Worm (Caenorhabditis elegans): ENCODE results near the gene F41C3.11.

Gene F41C3.11

ce11 chrII:4753133-4753532, 19.4 kb upstream of the F41C3.11 start, which contains the start of gene C27D9.1:
TSS of gene C27D9.1 (plus strand) at chrII:4753413.
- TF ChIP-seq hmg-4 (GFP tag; optimal IDR thresholded peaks at IDR 0.05) (no peak), hnd-1 (tag; optimal IDR thresholded peaks at IDR 0.05) (no peak), ets-7 (tag; optimal IDR thresholded peaks at IDR 0.05) (no peak), aly-1 (tag; optimal IDR thresholded peaks at IDR 0.05) (no peak), F13C5.2 (tag; optimal IDR thresholded peaks at IDR 0.05) (no peak), tbx-11 (GFP tag; IDR thresholded peaks at IDR 0.05) (no peak), sea-1 (GFP tag; conservative IDR thresholded peaks at IDR 0.05) (no peak), flt-1 (GFP tag; IDR thresholded peaks at IDR 0.05) (no peak), tbx-37 (GFP tag; conservative IDR thresholded peaks at IDR 0.05) (no peak), scrt-1 (GFP tag; IDR thresholded peaks at IDR 0.05) (no peak)

- TF ChIP-seq pes-1 (GFP tag; IDR thresholded peaks at IDR 0.05) (no peak), ceh-13 (GFP tag; optimal IDR thresholded peaks at IDR 0.05) (no peak), B0310.2 (tag; optimal IDR thresholded peaks at IDR 0.05) (no peak), aly-1 (tag; optimal IDR thresholded peaks at IDR 0.05) (no peak), ets-7 (tag; optimal IDR thresholded peaks at IDR 0.05) (no peak), tbx-11 (GFP tag; IDR thresholded peaks at IDR 0.05) (no peak), tbx-37 (GFP tag; conservative IDR thresholded peaks at IDR 0.05) (no peak), sea-1 (GFP tag; conservative IDR thresholded peaks at IDR 0.05) (no peak), F13C5.2 (tag; optimal IDR thresholded peaks at IDR 0.05) (no peak), tra-4 (tag; optimal IDR thresholded peaks at IDR 0.05) (no peak), ama-1 (optimal IDR thresholded peaks at IDR 0.05) (no peak), ceh-36 (tag; optimal IDR thresholded peaks at IDR 0.05) (no peak), hnd-1 (tag; optimal IDR thresholded peaks at IDR 0.05) (no peak), hmg-4 (GFP tag; optimal IDR thresholded peaks at IDR 0.05) (no peak), flt-1 (GFP tag; IDR thresholded peaks at IDR 0.05) (no peak), hmbx-1 (tag; optimal IDR thresholded peaks at IDR 0.05) (no peak), scrt-1 (GFP tag; IDR thresholded peaks at IDR 0.05) (no peak)
Measured at ce11 chrII:4752257-4752728, 18.5 kb upstream of the F41C3.11 start, which contains the start of gene F41C3.1. TSS of gene F41C3.1 (plus strand) at chrII:4752307.

ce11 chrII:4749581-4749980, 15.8 kb upstream of the F41C3.11 start, which contains the start of gene F41C3.2:
TSS of gene F41C3.2 (plus strand) at chrII:4749968.
- no peak for TF ChIP-seq ceh-36 (tag; optimal IDR thresholded peaks at IDR 0.05)
- no peak for TF ChIP-seq tbx-37 (GFP tag; conservative IDR thresholded peaks at IDR 0.05)
- TF ChIP-seq B0310.2 (tag; optimal IDR thresholded peaks at IDR 0.05) = no peak
- no peak for TF ChIP-seq ceh-13 (GFP tag; optimal IDR thresholded peaks at IDR 0.05)
- no peak for TF ChIP-seq sea-1 (GFP tag; conservative IDR thresholded peaks at IDR 0.05)
- no peak for TF ChIP-seq ama-1 (optimal IDR thresholded peaks at IDR 0.05)

DNA sequence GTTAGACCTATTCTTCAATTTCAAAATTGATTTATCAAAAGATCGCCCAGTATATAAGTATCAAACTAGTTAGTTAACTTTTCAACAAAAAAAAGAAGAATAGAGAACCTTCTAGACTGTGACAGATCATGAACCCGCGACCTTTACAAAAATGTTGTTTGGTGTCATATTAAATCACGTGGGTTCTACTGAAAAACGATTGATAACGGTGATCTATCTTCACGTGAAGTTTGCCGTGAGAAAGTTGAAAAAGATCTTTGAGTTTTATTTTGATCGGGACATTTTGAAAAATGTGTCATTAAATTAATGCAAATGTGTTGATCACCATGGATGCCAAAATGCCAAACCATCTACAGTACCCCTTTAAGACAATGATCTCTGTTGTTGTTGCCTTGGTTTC, 14.6 kb upstream of the F41C3.11 start:
- TF ChIP-seq pes-1 (GFP tag; IDR thresholded peaks at IDR 0.05) = no peak
- TF ChIP-seq hmbx-1 (tag; optimal IDR thresholded peaks at IDR 0.05) = no peak
- no peak for TF ChIP-seq ceh-13 (GFP tag; optimal IDR thresholded peaks at IDR 0.05)
- TF ChIP-seq tra-4 (tag; optimal IDR thresholded peaks at IDR 0.05) = no peak
- TF ChIP-seq tbx-11 (GFP tag; IDR thresholded peaks at IDR 0.05) = no peak
- TF ChIP-seq F13C5.2 (tag; optimal IDR thresholded peaks at IDR 0.05) = no peak
- no peak for TF ChIP-seq hmg-4 (GFP tag; optimal IDR thresholded peaks at IDR 0.05)

ce11 chrII:4747697-4748096, 13.9 kb upstream of the F41C3.11 start:
- TF ChIP-seq tbx-37 (GFP tag; conservative IDR thresholded peaks at IDR 0.05) = no peak
- no peak for TF ChIP-seq sea-1 (GFP tag; conservative IDR thresholded peaks at IDR 0.05)
- no peak for TF ChIP-seq ets-7 (tag; optimal IDR thresholded peaks at IDR 0.05)
- TF ChIP-seq hmg-4 (GFP tag; optimal IDR thresholded peaks at IDR 0.05) = no peak
- TF ChIP-seq scrt-1 (GFP tag; IDR thresholded peaks at IDR 0.05) = no peak
- no peak for TF ChIP-seq flt-1 (GFP tag; IDR thresholded peaks at IDR 0.05)
- TF ChIP-seq F13C5.2 (tag; optimal IDR thresholded peaks at IDR 0.05) = no peak
- TF ChIP-seq tra-4 (tag; optimal IDR thresholded peaks at IDR 0.05) = no peak
- no peak for TF ChIP-seq B0310.2 (tag; optimal IDR thresholded peaks at IDR 0.05)
- no peak for TF ChIP-seq tbx-11 (GFP tag; IDR thresholded peaks at IDR 0.05)
- no peak for TF ChIP-seq pes-1 (GFP tag; IDR thresholded peaks at IDR 0.05)
- no peak for TF ChIP-seq aly-1 (tag; optimal IDR thresholded peaks at IDR 0.05)
- TF ChIP-seq ceh-36 (tag; optimal IDR thresholded peaks at IDR 0.05) = no peak
- TF ChIP-seq ama-1 (optimal IDR thresholded peaks at IDR 0.05) = no peak
- no peak for TF ChIP-seq ceh-13 (GFP tag; optimal IDR thresholded peaks at IDR 0.05)
- TF ChIP-seq hmbx-1 (tag; optimal IDR thresholded peaks at IDR 0.05) = no peak

- TF ChIP-seq tra-4 (tag; optimal IDR thresholded peaks at IDR 0.05) (no peak), tbx-37 (GFP tag; conservative IDR thresholded peaks at IDR 0.05) (no peak), ceh-13 (GFP tag; optimal IDR thresholded peaks at IDR 0.05) (no peak), ceh-36 (tag; optimal IDR thresholded peaks at IDR 0.05) (no peak), B0310.2 (tag; optimal IDR thresholded peaks at IDR 0.05) (no peak), hnd-1 (tag; optimal IDR thresholded peaks at IDR 0.05) (no peak)
Measured at ce11 chrII:4747063-4747462, 13.3 kb upstream of the F41C3.11 start.

ce11 chrII:4745281-4745680, 11.5 kb upstream of the F41C3.11 start:
- no peak for TF ChIP-seq scrt-1 (GFP tag; IDR thresholded peaks at IDR 0.05)
- TF ChIP-seq ceh-36 (tag; optimal IDR thresholded peaks at IDR 0.05) = no peak
- no peak for TF ChIP-seq hmbx-1 (tag; optimal IDR thresholded peaks at IDR 0.05)
- no peak for TF ChIP-seq B0310.2 (tag; optimal IDR thresholded peaks at IDR 0.05)
- no peak for TF ChIP-seq ceh-13 (GFP tag; optimal IDR thresholded peaks at IDR 0.05)
- TF ChIP-seq tbx-37 (GFP tag; conservative IDR thresholded peaks at IDR 0.05) = no peak
- TF ChIP-seq aly-1 (tag; optimal IDR thresholded peaks at IDR 0.05) = no peak
- TF ChIP-seq sea-1 (GFP tag; conservative IDR thresholded peaks at IDR 0.05) = no peak
- TF ChIP-seq tbx-11 (GFP tag; IDR thresholded peaks at IDR 0.05) = no peak
- no peak for TF ChIP-seq F13C5.2 (tag; optimal IDR thresholded peaks at IDR 0.05)
- TF ChIP-seq ets-7 (tag; optimal IDR thresholded peaks at IDR 0.05) = no peak
- no peak for TF ChIP-seq hmg-4 (GFP tag; optimal IDR thresholded peaks at IDR 0.05)
- no peak for TF ChIP-seq tra-4 (tag; optimal IDR thresholded peaks at IDR 0.05)

Data from whole organism, early embryonic.